Worm (Caenorhabditis elegans) whole organism, young adult: ENCODE results near the gene F26F4.5.

Experiments used
- B0019.2 ChIP-seq: fragments of 200-800 bp; sonication (Bioruptor generic); conservative IDR thresholded peaks from 2 replicates; pipeline ENCODE4 v1.3.6; 2022; ENCODE audit warnings: missing genetic modification reagents, missing genetic modification characterization, missing compliant biosample characterization
- F33H1.4 ChIP-seq: fragments of 200-800 bp; sonication (Bioruptor generic); IDR thresholded peaks from 2 replicates; pipeline ENCODE4 v1.3.6; 2022; ENCODE audit warnings: missing genetic modification reagents, missing genetic modification characterization, missing compliant biosample characterization
- F37B4.10 ChIP-seq: fragments of 200-800 bp; sonication (Bioruptor generic); IDR thresholded peaks from 2 replicates; pipeline ENCODE4 v1.3.6; 2022; ENCODE audit warnings: missing genetic modification characterization, missing compliant biosample characterization
- F55B11.4 ChIP-seq: sonication (generic microtip); optimal IDR thresholded peaks from 2 replicates; lab custom pipeline; 2016; ENCODE audit warnings: missing compliant biosample characterization, missing genetic modification characterization, borderline replicate concordance; ENCODE audit not compliant: insufficient read depth
- F57A8.1 ChIP-seq: fragments of 200-800 bp; sonication (Bioruptor generic); optimal IDR thresholded peaks from 2 replicates; lab custom pipeline; 2018; ENCODE audit warnings: mild to moderate bottlenecking, missing genetic modification characterization, moderate library complexity, missing compliant biosample characterization
- T07F8.4 ChIP-seq: sonication (generic microtip); optimal IDR thresholded peaks from 2 replicates; lab custom pipeline; 2016; ENCODE audit warnings: mild to moderate bottlenecking, missing genetic modification characterization, moderate library complexity, missing compliant biosample characterization
- T26A5.8 ChIP-seq: sonication (generic microtip); optimal IDR thresholded peaks from 2 replicates; lab custom pipeline; 2016; ENCODE audit warnings: missing genetic modification characterization, missing compliant biosample characterization
- Y53F4B.3 ChIP-seq: fragments of 200-800 bp; sonication (Bioruptor generic); IDR thresholded peaks from 2 replicates; pipeline ENCODE4 v1.3.6; 2022; ENCODE audit warnings: missing genetic modification reagents, missing genetic modification characterization, missing compliant biosample characterization
- aptf-3 ChIP-seq: fragments of 200-800 bp; sonication (Bioruptor generic); IDR thresholded peaks from 2 replicates; pipeline ENCODE4 v1.3.6; 2022; ENCODE audit warnings: missing genetic modification characterization, missing compliant biosample characterization
- atf-7 ChIP-seq: sonication (generic microtip); optimal IDR thresholded peaks from 2 replicates; lab custom pipeline; 2017; ENCODE audit warnings: mild to moderate bottlenecking, missing genetic modification characterization, missing compliant biosample characterization
- athp-1 ChIP-seq: sonication (generic microtip); optimal IDR thresholded peaks from 2 replicates; lab custom pipeline; 2017; ENCODE audit warnings: mild to moderate bottlenecking, missing genetic modification characterization, missing compliant biosample characterization
- attf-6 ChIP-seq: fragments of 200-800 bp; sonication (Bioruptor generic); IDR thresholded peaks from 2 replicates; pipeline ENCODE4 v1.3.6; 2022; ENCODE audit warnings: missing genetic modification reagents, missing genetic modification characterization, missing compliant biosample characterization
- ceh-27 ChIP-seq: fragments of 200-800 bp; sonication (Bioruptor generic); optimal IDR thresholded peaks from 2 replicates; lab custom pipeline; 2018; ENCODE audit warnings: mild to moderate bottlenecking, missing genetic modification characterization, moderate library complexity, missing compliant biosample characterization
- ceh-58 ChIP-seq: fragments of 200-800 bp; sonication (Bioruptor generic); IDR thresholded peaks from 2 replicates; pipeline ENCODE4 v1.3.6; 2022; ENCODE audit warnings: missing genetic modification characterization, missing compliant biosample characterization
- dox-1 ChIP-seq: fragments of 200-800 bp; sonication (Bioruptor generic); IDR thresholded peaks from 2 replicates; pipeline ENCODE4 v1.3.6; 2022; ENCODE audit warnings: missing genetic modification reagents, missing genetic modification characterization, missing compliant biosample characterization
- dpff-1 ChIP-seq: sonication (generic microtip); optimal IDR thresholded peaks from 2 replicates; lab custom pipeline; 2017; ENCODE audit warnings: mild to moderate bottlenecking, missing genetic modification characterization, missing compliant biosample characterization
- hlh-26 ChIP-seq: fragments of 200-800 bp; sonication (Bioruptor generic); conservative IDR thresholded peaks from 2 replicates; pipeline ENCODE4 v1.3.6; 2022; ENCODE audit warnings: missing genetic modification reagents, missing genetic modification characterization, missing compliant biosample characterization
- lag-1 ChIP-seq: fragments of 200-800 bp; sonication (Bioruptor generic); IDR thresholded peaks from 2 replicates; pipeline ENCODE4 v1.3.6; 2022; ENCODE audit warnings: missing genetic modification reagents, missing genetic modification characterization, missing compliant biosample characterization
- lin-26 ChIP-seq: fragments of 200-800 bp; sonication (Bioruptor generic); IDR thresholded peaks from 2 replicates; pipeline ENCODE4 v1.3.6; 2022; ENCODE audit warnings: missing genetic modification reagents, missing genetic modification characterization, missing compliant biosample characterization
- lir-1 ChIP-seq: fragments of 200-800 bp; sonication (Bioruptor generic); conservative IDR thresholded peaks from 2 replicates; pipeline ENCODE4 v1.3.6; 2022; ENCODE audit warnings: missing genetic modification reagents, missing genetic modification characterization, missing compliant biosample characterization
- lsl-1 ChIP-seq: fragments of 200-800 bp; sonication (Bioruptor generic); optimal IDR thresholded peaks from 2 replicates; lab custom pipeline; 2018; ENCODE audit warnings: mild to moderate bottlenecking, missing genetic modification characterization, moderate library complexity, missing compliant biosample characterization
- madf-6 ChIP-seq: fragments of 200-800 bp; sonication (Bioruptor generic); IDR thresholded peaks from 2 replicates; pipeline ENCODE4 v1.3.6; 2022; ENCODE audit warnings: missing genetic modification reagents, missing genetic modification characterization, missing compliant biosample characterization
- mel-28 ChIP-seq: sonication (generic microtip); optimal IDR thresholded peaks from 2 replicates; lab custom pipeline; 2016; ENCODE audit warnings: borderline replicate concordance, mild to moderate bottlenecking, missing genetic modification characterization, missing compliant biosample characterization
- nhr-120 ChIP-seq: fragments of 200-800 bp; sonication (Bioruptor generic); IDR thresholded peaks from 2 replicates; pipeline ENCODE4 v1.3.6; 2022; ENCODE audit warnings: missing genetic modification characterization, missing compliant biosample characterization
- nhr-179 ChIP-seq: sonication (generic microtip); optimal IDR thresholded peaks from 2 replicates; lab custom pipeline; 2016; ENCODE audit warnings: mild to moderate bottlenecking, missing genetic modification characterization, missing compliant biosample characterization
- repo-1 ChIP-seq: sonication (generic microtip); optimal IDR thresholded peaks from 2 replicates; lab custom pipeline; 2017; ENCODE audit warnings: mild to moderate bottlenecking, missing genetic modification characterization, missing compliant biosample characterization
- sea-2 ChIP-seq: fragments of 200-800 bp; sonication (Bioruptor generic); IDR thresholded peaks from 2 replicates; pipeline ENCODE4 v1.3.6; 2022; ENCODE audit warnings: missing genetic modification characterization, missing compliant biosample characterization
- snpc-1.1 ChIP-seq: sonication (generic microtip); optimal IDR thresholded peaks from 2 replicates; lab custom pipeline; 2017; ENCODE audit warnings: missing genetic modification characterization, mild to moderate bottlenecking, missing compliant biosample characterization, antibody characterized with exemption, moderate library complexity, missing genotype, missing genetic modification reagents; ENCODE audit not compliant: insufficient read depth
- snpc-1.3 ChIP-seq: sonication (generic microtip); optimal IDR thresholded peaks from 2 replicates; lab custom pipeline; 2017; ENCODE audit warnings: missing genetic modification characterization, mild to moderate bottlenecking, missing compliant biosample characterization, antibody characterized with exemption, moderate library complexity, missing genotype, missing genetic modification reagents; ENCODE audit not compliant: insufficient read depth
- sptf-2 ChIP-seq: fragments of 200-800 bp; sonication (Bioruptor generic); optimal IDR thresholded peaks from 2 replicates; lab custom pipeline; 2018; ENCODE audit warnings: mild to moderate bottlenecking, missing genetic modification characterization, missing compliant biosample characterization
- tbx-9 ChIP-seq: sonication (generic microtip); optimal IDR thresholded peaks from 2 replicates; lab custom pipeline; 2016; ENCODE audit warnings: borderline replicate concordance, missing genetic modification characterization, inconsistent platforms, missing compliant biosample characterization
- unc-130 ChIP-seq: sonication (generic microtip); optimal IDR thresholded peaks from 2 replicates; lab custom pipeline; 2016; ENCODE audit warnings: missing genetic modification reagents, missing genetic modification characterization, missing compliant biosample characterization
- xnd-1 ChIP-seq: sonication (generic microtip); optimal IDR thresholded peaks from 2 replicates; lab custom pipeline; 2016; ENCODE audit warnings: missing genotype, missing genetic modification reagents, missing genetic modification characterization, missing compliant biosample characterization
- ztf-25 ChIP-seq: fragments of 200-800 bp; sonication (Bioruptor generic); IDR thresholded peaks from 2 replicates; pipeline ENCODE4 v1.3.6; 2022; ENCODE audit warnings: missing genetic modification reagents, missing genetic modification characterization, missing compliant biosample characterization
- ztf-3 ChIP-seq: fragments of 200-800 bp; sonication (Bioruptor generic); optimal IDR thresholded peaks from 2 replicates; lab custom pipeline; 2018; ENCODE audit warnings: mild to moderate bottlenecking, missing genetic modification characterization, missing compliant biosample characterization

Gene F26F4.5

ce11 chrIII:4873395-4873794 is 17.7 kb downstream of the F26F4.5 start:
- TF ChIP-seq Y53F4B.3 (GFP tag; lab: Robert Waterston, UW), result no peak
- TF ChIP-seq atf-7 (tag; lab: Kevin White, UChicago), result no peak
- no peak for TF ChIP-seq lsl-1 (GFP tag; lab: Kevin White, UChicago)
- no peak for TF ChIP-seq nhr-120 (GFP tag; lab: Robert Waterston, UW)
- no peak for TF ChIP-seq T07F8.4 (tag; lab: Kevin White, UChicago)
- TF ChIP-seq F37B4.10, result no peak
- no peak for TF ChIP-seq unc-130
- TF ChIP-seq F57A8.1 (GFP tag; lab: Kevin White, UChicago), result no peak
- no peak for TF ChIP-seq attf-6 (GFP tag; lab: Robert Waterston, UW)
- TF ChIP-seq mel-28, result no peak
- no peak for TF ChIP-seq lir-1 (GFP tag; lab: Robert Waterston, UW)
- no peak for TF ChIP-seq sptf-2 (GFP tag; lab: Kevin White, UChicago)
- no peak for TF ChIP-seq madf-6 (GFP tag; lab: Robert Waterston, UW)
- no peak for TF ChIP-seq repo-1 (tag; lab: Kevin White, UChicago)
- no peak for TF ChIP-seq athp-1 (tag; lab: Kevin White, UChicago)
- TF ChIP-seq dpff-1, result no peak
- no peak for TF ChIP-seq dox-1 (GFP tag; lab: Robert Waterston, UW)

DNA sequence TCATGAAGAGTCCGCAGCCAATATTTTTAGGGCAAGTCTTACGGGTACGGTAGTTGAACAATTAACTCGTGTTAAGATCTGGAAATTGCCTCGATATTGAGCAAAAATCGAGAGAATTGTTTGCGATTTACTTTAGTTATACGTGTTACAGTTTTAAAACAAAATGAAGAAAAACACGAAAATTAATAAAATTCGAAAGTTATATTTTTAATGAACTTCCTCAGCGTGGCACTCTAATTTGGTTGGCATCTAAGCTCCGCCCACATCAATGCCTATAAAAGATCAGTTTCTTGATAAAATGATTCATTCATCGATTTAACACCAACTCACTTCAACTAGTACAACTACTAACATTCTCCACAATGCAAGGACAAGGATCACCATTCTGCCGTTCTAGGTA is 20.6 kb downstream of the F26F4.5 start, which contains the start of gene gipc-1:
Gene gipc-1, plus strand, starts transcription at position 301 of the 400 bp plus-strand sequence.
- TF ChIP-seq lag-1 (GFP tag; lab: Robert Waterston, UW) (no peak), nhr-179 (tag; lab: Kevin White, UChicago) (no peak)

DNA sequence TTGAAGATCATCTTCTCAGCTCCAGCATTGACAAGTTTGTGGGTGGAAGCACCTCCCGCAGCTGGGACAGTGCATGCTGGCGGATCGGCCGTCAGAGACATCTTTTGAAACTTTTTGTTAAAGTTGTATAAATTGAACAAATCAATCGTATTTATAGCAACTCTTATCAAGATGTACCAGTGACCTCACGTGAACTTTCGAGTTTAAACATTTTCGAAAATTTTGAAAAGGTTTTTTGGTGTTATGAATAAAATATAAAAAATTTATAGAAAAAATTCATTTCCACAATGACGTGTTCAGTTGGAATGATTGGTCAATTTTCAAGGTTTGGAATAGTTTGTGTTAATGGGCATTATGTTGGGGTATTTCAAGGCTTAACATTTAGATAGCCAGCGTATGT is 22.4 kb downstream of the F26F4.5 start, which contains the start of the genes msd-4 and C35D10.3:
Gene msd-4, minus strand, starts transcription at position 101 of the 400 bp plus-strand sequence.
Gene C35D10.3, plus strand, starts transcription at position 279 of the 400 bp plus-strand sequence.
- TF ChIP-seq F57A8.1 (GFP tag; lab: Kevin White, UChicago), result no peak
- TF ChIP-seq snpc-1.3 (tag; lab: Kevin White, UChicago), result no peak
- TF ChIP-seq unc-130, result no peak
- TF ChIP-seq aptf-3 (GFP tag; lab: Robert Waterston, UW), result no peak
- TF ChIP-seq ceh-58, result no peak
- no peak for TF ChIP-seq sea-2 (GFP tag; lab: Robert Waterston, UW)
- no peak for TF ChIP-seq lin-26 (GFP tag; lab: Robert Waterston, UW)
- no peak for TF ChIP-seq F55B11.4 (tag; lab: Kevin White, UChicago)
- TF ChIP-seq B0019.2 (GFP tag; lab: Robert Waterston, UW), result no peak
- TF ChIP-seq ztf-25 (GFP tag; lab: Robert Waterston, UW), result no peak
- TF ChIP-seq lir-1 (GFP tag; lab: Robert Waterston, UW), result no peak
- no peak for TF ChIP-seq T26A5.8 (tag; lab: Kevin White, UChicago)
- no peak for TF ChIP-seq T07F8.4 (tag; lab: Kevin White, UChicago)
- TF ChIP-seq ztf-3 (GFP tag; lab: Kevin White, UChicago), result no peak
- no peak for TF ChIP-seq snpc-1.1 (tag; lab: Kevin White, UChicago)
- TF ChIP-seq hlh-26 (GFP tag; lab: Robert Waterston, UW), result no peak
- TF ChIP-seq tbx-9, result no peak
- TF ChIP-seq xnd-1 (tag; lab: Kevin White, UChicago), result no peak
- TF ChIP-seq ceh-27 (GFP tag; lab: Kevin White, UChicago), result no peak
- no peak for TF ChIP-seq F33H1.4 (GFP tag; lab: Robert Waterston, UW)
